Worm (Caenorhabditis elegans): Measurements from ENCODE around the gene ZK813.7.

ZK813.7 gene

ce11 chrX:3464309-3465038, 19.9 kb downstream of the ZK813.7 start:
- TF ChIP-seq fkh-10 (GFP tag; optimal IDR thresholded peaks at IDR 0.05) (no peak), tbx-2 (tag; optimal IDR thresholded peaks at IDR 0.05) (peak; percentile 29), ceh-22 (tag; optimal IDR thresholded peaks at IDR 0.05) (no peak), sox-4 (tag; optimal IDR thresholded peaks at IDR 0.05) (no peak), pros-1 (tag; optimal IDR thresholded peaks at IDR 0.05) (no peak), pha-2 (tag; optimal IDR thresholded peaks at IDR 0.05) (no peak), ceh-34 (tag; optimal IDR thresholded peaks at IDR 0.05) (no peak), ceh-31 (tag; optimal IDR thresholded peaks at IDR 0.05) (peak; percentile 31), rnt-1 (tag; optimal IDR thresholded peaks at IDR 0.05) (no peak), syd-9 (tag; optimal IDR thresholded peaks at IDR 0.05) (no peak), pha-4 (tag; optimal IDR thresholded peaks at IDR 0.05) (no peak), K02D7.2 (tag; optimal IDR thresholded peaks at IDR 0.05) (no peak), ceh-18 (tag; optimal IDR thresholded peaks at IDR 0.05) (no peak), mec-3 (tag; optimal IDR thresholded peaks at IDR 0.05; ENCODE audit: borderline replicate concordance) (no peak), ceh-6 (GFP tag; optimal IDR thresholded peaks at IDR 0.05) (no peak), ceh-24 (tag; optimal IDR thresholded peaks at IDR 0.05) (no peak), madf-2 (tag; optimal IDR thresholded peaks at IDR 0.05) (no peak), dve-1 (tag; optimal IDR thresholded peaks at IDR 0.05) (no peak), unc-55 (GFP tag; optimal IDR thresholded peaks at IDR 0.05) (peak; percentile 56), fkh-6 (tag; optimal IDR thresholded peaks at IDR 0.05) (no peak), hlh-15 (tag; optimal IDR thresholded peaks at IDR 0.05) (no peak), fax-1 (tag; optimal IDR thresholded peaks at IDR 0.05) (no peak), sdc-2 (tag; optimal IDR thresholded peaks at IDR 0.05) (no peak), unc-42 (tag; optimal IDR thresholded peaks at IDR 0.05) (peak; percentile 61), ceh-2 (tag; optimal IDR thresholded peaks at IDR 0.05) (no peak), ets-4 (tag; optimal IDR thresholded peaks at IDR 0.05) (no peak), hlh-8 (tag; optimal IDR thresholded peaks at IDR 0.05) (no peak), ceh-19 (GFP tag; optimal IDR thresholded peaks at IDR 0.05) (no peak), nfya-1 (tag; optimal IDR thresholded peaks at IDR 0.05) (no peak), ttx-3 (tag; optimal IDR thresholded peaks at IDR 0.05) (no peak), sox-2 (GFP tag; IDR thresholded peaks at IDR 0.05) (no peak), odd-2 (tag; optimal IDR thresholded peaks at IDR 0.05) (no peak), lim-6 (tag; optimal IDR thresholded peaks at IDR 0.05) (no peak), elt-2 (tag; optimal IDR thresholded peaks at IDR 0.05) (no peak), che-1 (tag; optimal IDR thresholded peaks at IDR 0.05) (no peak), ref-2 (tag; optimal IDR thresholded peaks at IDR 0.05) (peak; percentile 3), ceh-45 (GFP tag; IDR thresholded peaks at IDR 0.05) (no peak), pax-1 (tag; optimal IDR thresholded peaks at IDR 0.05) (no peak)

- TF ChIP-seq dve-1 (tag; optimal IDR thresholded peaks at IDR 0.05) (no peak), che-1 (tag; optimal IDR thresholded peaks at IDR 0.05) (no peak)
These were observed 21.2 kb downstream of the ZK813.7 start, which contains the start of the genes ZK377.15 and sax-3 for ce11 chrX:3465785-3466184. Gene ZK377.15 (minus strand): TSS chrX:3465885. Gene sax-3 (minus strand): TSS chrX:3465927.

- TF ChIP-seq madf-2 (tag; optimal IDR thresholded peaks at IDR 0.05) = no peak
- TF ChIP-seq elt-2 (tag; optimal IDR thresholded peaks at IDR 0.05) = peak; percentile 61
- TF ChIP-seq ceh-31 (tag; optimal IDR thresholded peaks at IDR 0.05) = peak; percentile 26
- TF ChIP-seq fax-1 (tag; optimal IDR thresholded peaks at IDR 0.05) = no peak
- peak; percentile 9 for TF ChIP-seq tbx-2 (tag; optimal IDR thresholded peaks at IDR 0.05)
- TF ChIP-seq dve-1 (tag; optimal IDR thresholded peaks at IDR 0.05) = no peak
- peak; percentile 56 for TF ChIP-seq unc-42 (tag; optimal IDR thresholded peaks at IDR 0.05)
- TF ChIP-seq sdc-2 (tag; optimal IDR thresholded peaks at IDR 0.05) = peak; percentile 42
- peak; percentile 36 for TF ChIP-seq ceh-48 (tag; optimal IDR thresholded peaks at IDR 0.05)
These were observed 22.6 kb downstream of the ZK813.7 start for ce11 chrX:3467004-3467761.

Measured in whole organism, late embryonic.